Fruit fly (Drosophila melanogaster): ENCODE results near the gene Kmn1.
A peak's percentile ranks its signal among the peaks of the same experiment; 100 is the strongest.

- peak; percentile 34 for TF ChIP-seq EcR (GFP tag; optimal IDR thresholded peaks at IDR 0.05)
- peak; percentile 74 for TF ChIP-seq Snoo (tag; optimal IDR thresholded peaks at IDR 0.05)
- TF ChIP-seq CG32121 (GFP tag; IDR thresholded peaks at IDR 0.05): peak; percentile 72
- TF ChIP-seq CG13204 (GFP tag; optimal IDR thresholded peaks at IDR 0.05): peak; percentile 50
- TF ChIP-seq fd96Ca (GFP tag; IDR thresholded peaks at IDR 0.05): peak; percentile 22; the same call in 1 of the 3 replicates
- TF ChIP-seq CG14655 (GFP tag; optimal IDR thresholded peaks at IDR 0.05): peak; percentile 87
These were observed 12.2 kb downstream of the Kmn1 start for dm6 chrX:11559728-11560724.

Data from whole organism, pupa.